Fruit fly (Drosophila melanogaster) S2 (cell line): ENCODE measurements around the gene Rfk.

Experiments
- CG8478 ChIP-seq: fragments of >200 bp; optimal IDR thresholded peaks from 2 replicates; lab custom pipeline; 2018
- CTCF ChIP-seq, 2 experiments: fragments of >200 bp; optimal IDR thresholded peaks; 2 replicates each; lab custom pipeline; 2018

DNA sequence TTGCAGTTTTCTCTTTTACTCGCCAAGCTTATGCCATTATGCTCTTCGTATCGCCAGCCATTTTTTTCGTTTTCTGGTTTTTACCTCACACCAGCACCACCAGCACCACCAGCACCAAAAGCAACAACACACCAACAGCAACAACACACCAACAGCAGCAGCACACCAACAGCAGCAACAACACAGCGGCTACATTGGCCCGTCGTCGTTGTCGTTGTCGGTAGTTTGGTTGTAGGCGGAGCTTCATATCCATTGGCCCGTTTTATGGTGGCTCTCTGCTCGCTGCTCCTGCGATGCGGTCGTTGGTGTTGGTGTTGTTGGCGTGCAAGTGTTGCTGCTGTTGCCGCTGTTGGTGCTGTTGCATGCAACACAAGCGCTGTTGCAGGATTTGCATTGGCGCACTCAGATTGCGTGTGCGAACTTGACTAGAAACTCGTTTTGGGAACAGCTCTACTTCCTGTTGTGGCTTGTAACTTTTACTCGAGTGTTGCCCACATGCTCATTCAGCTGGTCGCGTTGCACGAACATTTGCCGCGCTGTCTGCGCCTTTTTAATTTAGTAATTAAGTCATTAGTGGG, 23.8 kb upstream of the Rfk start:
- TF ChIP-seq CG8478 (lab: Kevin White, UChicago), result no peak
- TF ChIP-seq CTCF (optimal IDR thresholded peaks at IDR 0.05; lab: Kevin White, UChicago), result peak in 1 of 2 experiments; percentile 14
